Worm (Caenorhabditis elegans) whole organism, early embryonic: ENCODE data around the gene lev-9.
A peak's percentile ranks its signal among the peaks of the same experiment; 100 is the strongest.

ENCODE experiments used
- B0310.2 ChIP-seq: sonication (generic microtip); optimal IDR thresholded peaks from 2 replicates; lab custom pipeline; 2016; ENCODE audit warnings: mild to moderate bottlenecking, missing genetic modification characterization, missing compliant biosample characterization
- F13C5.2 ChIP-seq: sonication (generic microtip); optimal IDR thresholded peaks from 2 replicates; lab custom pipeline; 2017; ENCODE audit warnings: mild to moderate bottlenecking, missing genetic modification characterization, inconsistent platforms, missing compliant biosample characterization
- aly-1 ChIP-seq: sonication (generic microtip); optimal IDR thresholded peaks from 2 replicates; lab custom pipeline; 2016; ENCODE audit warnings: missing genetic modification characterization, missing compliant biosample characterization
- ama-1 ChIP-seq: fragments of 150-350 bp; optimal IDR thresholded peaks from 2 replicates; lab custom pipeline; 2014
- ceh-13 ChIP-seq: fragments of 200-800 bp; sonication (Bioruptor generic); optimal IDR thresholded peaks from 2 replicates; lab custom pipeline; 2018; ENCODE audit warnings: mild to moderate bottlenecking, missing genetic modification characterization, missing compliant biosample characterization
- ceh-36 ChIP-seq: sonication (generic microtip); optimal IDR thresholded peaks from 2 replicates; lab custom pipeline; 2016; ENCODE audit warnings: missing genetic modification characterization, inconsistent platforms, missing compliant biosample characterization
- ets-7 ChIP-seq: sonication (generic microtip); optimal IDR thresholded peaks from 2 replicates; lab custom pipeline; 2016; ENCODE audit warnings: missing genotype, missing genetic modification characterization, missing compliant biosample characterization
- flt-1 ChIP-seq: fragments of 200-800 bp; sonication (Bioruptor generic); IDR thresholded peaks from 2 replicates; pipeline ENCODE4 v1.3.6; 2022; ENCODE audit warnings: missing genetic modification characterization, missing compliant biosample characterization
- hmbx-1 ChIP-seq: sonication (generic microtip); optimal IDR thresholded peaks from 2 replicates; lab custom pipeline; 2016; ENCODE audit warnings: mild to moderate bottlenecking, missing genetic modification characterization, missing compliant biosample characterization
- hmg-4 ChIP-seq: fragments of 200-800 bp; sonication (Bioruptor generic); optimal IDR thresholded peaks from 2 replicates; lab custom pipeline; 2018; ENCODE audit warnings: mild to moderate bottlenecking, missing genetic modification characterization, missing compliant biosample characterization
- hnd-1 ChIP-seq: sonication (generic microtip); optimal IDR thresholded peaks from 2 replicates; lab custom pipeline; 2016; ENCODE audit warnings: missing genetic modification characterization, missing compliant biosample characterization
- pes-1 ChIP-seq: fragments of 200-800 bp; sonication (Bioruptor generic); IDR thresholded peaks from 2 replicates; pipeline ENCODE4 v1.3.6; 2022; ENCODE audit warnings: missing genetic modification reagents, missing genetic modification characterization, missing compliant biosample characterization
- scrt-1 ChIP-seq: fragments of 200-800 bp; sonication (Bioruptor generic); IDR thresholded peaks from 2 replicates; pipeline ENCODE4 v1.3.6; 2022; ENCODE audit warnings: missing genetic modification characterization, missing compliant biosample characterization
- sea-1 ChIP-seq: fragments of 200-800 bp; sonication (Bioruptor generic); conservative IDR thresholded peaks from 2 replicates; pipeline ENCODE4 v1.3.6; 2022; ENCODE audit warnings: missing genetic modification characterization, missing compliant biosample characterization
- tbx-11 ChIP-seq: fragments of 200-800 bp; sonication (Bioruptor generic); IDR thresholded peaks from 2 replicates; pipeline ENCODE4 v1.3.6; 2022; ENCODE audit warnings: missing genetic modification characterization, missing compliant biosample characterization
- tbx-37 ChIP-seq: fragments of 200-800 bp; sonication (Bioruptor generic); conservative IDR thresholded peaks from 2 replicates; pipeline ENCODE4 v1.3.6; 2022; ENCODE audit warnings: missing genetic modification reagents, missing genetic modification characterization, missing compliant biosample characterization
- tra-4 ChIP-seq: sonication (generic microtip); optimal IDR thresholded peaks from 2 replicates; lab custom pipeline; 2017; ENCODE audit warnings: missing genetic modification characterization, missing compliant biosample characterization

The lev-9 gene

ce11 chrX:6276701-6277100 is 14.8 kb downstream of the lev-9 start:
- no peak for TF ChIP-seq flt-1 (GFP tag; lab: Robert Waterston, UW)
- no peak for TF ChIP-seq sea-1 (GFP tag; lab: Robert Waterston, UW)
- no peak for TF ChIP-seq ama-1 (lab: Kevin White, UChicago)
- no peak for TF ChIP-seq ceh-13
- no peak for TF ChIP-seq ceh-36 (tag; lab: Kevin White, UChicago)
- no peak for TF ChIP-seq F13C5.2 (tag; lab: Kevin White, UChicago)
- no peak for TF ChIP-seq aly-1 (tag; lab: Kevin White, UChicago)
- TF ChIP-seq hnd-1 (tag; lab: Kevin White, UChicago): no peak
- TF ChIP-seq hmbx-1 (tag; lab: Kevin White, UChicago): no peak
- no peak for TF ChIP-seq tbx-37
- no peak for TF ChIP-seq B0310.2 (tag; lab: Kevin White, UChicago)
- no peak for TF ChIP-seq scrt-1
- TF ChIP-seq pes-1 (GFP tag; lab: Robert Waterston, UW): no peak
- no peak for TF ChIP-seq ets-7 (tag; lab: Kevin White, UChicago)
- TF ChIP-seq hmg-4 (GFP tag; lab: Kevin White, UChicago): no peak

ce11 chrX:6275343-6275742 is 16.2 kb downstream of the lev-9 start:
- TF ChIP-seq ama-1 (lab: Kevin White, UChicago) (no peak), pes-1 (GFP tag; lab: Robert Waterston, UW) (no peak), hnd-1 (tag; lab: Kevin White, UChicago) (no peak), hmbx-1 (tag; lab: Kevin White, UChicago) (no peak), F13C5.2 (tag; lab: Kevin White, UChicago) (no peak), ets-7 (tag; lab: Kevin White, UChicago) (no peak), ceh-13 (no peak), tbx-11 (GFP tag; lab: Robert Waterston, UW) (no peak), hmg-4 (GFP tag; lab: Kevin White, UChicago) (no peak), ceh-36 (tag; lab: Kevin White, UChicago) (no peak)

- TF ChIP-seq tra-4 (tag; lab: Kevin White, UChicago): no peak
- no peak for TF ChIP-seq hmg-4 (GFP tag; lab: Kevin White, UChicago)
- TF ChIP-seq scrt-1: no peak
- no peak for TF ChIP-seq ceh-13
- no peak for TF ChIP-seq pes-1 (GFP tag; lab: Robert Waterston, UW)
- TF ChIP-seq tbx-11 (GFP tag; lab: Robert Waterston, UW): no peak
- TF ChIP-seq hmbx-1 (tag; lab: Kevin White, UChicago): no peak
- no peak for TF ChIP-seq ama-1 (lab: Kevin White, UChicago)
- no peak for TF ChIP-seq ceh-36 (tag; lab: Kevin White, UChicago)
Measured at ce11 chrX:6274270-6274669, 17.3 kb downstream of the lev-9 start.

DNA sequence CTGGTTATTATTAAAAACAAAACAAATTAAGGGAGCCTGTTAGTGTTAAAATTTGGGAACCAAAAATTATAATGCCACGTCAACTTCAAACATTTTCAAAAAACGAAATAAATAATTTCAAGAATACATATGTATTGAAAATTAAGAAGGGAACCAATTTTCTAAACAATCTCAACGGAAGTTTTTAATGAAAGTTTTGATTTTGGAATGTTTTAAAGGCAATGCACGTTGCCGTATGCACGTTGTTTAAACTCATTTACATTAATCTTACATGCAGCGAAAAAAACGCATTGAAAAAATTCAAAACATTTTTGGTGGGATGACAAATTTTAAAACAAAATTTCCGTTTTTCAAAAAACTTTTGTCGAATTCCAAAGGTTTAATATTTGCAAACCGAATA is 17.8 kb downstream of the lev-9 start:
- TF ChIP-seq ceh-13 (no peak), aly-1 (tag; lab: Kevin White, UChicago) (no peak)

ce11 chrX:6271718-6272117 is 19.8 kb downstream of the lev-9 start, which contains the start of gene lro-1:
Gene lro-1 (plus strand): TSS chrX:6272089.
- no peak for TF ChIP-seq ceh-36 (tag; lab: Kevin White, UChicago)

- TF ChIP-seq sea-1 (GFP tag; lab: Robert Waterston, UW) (no peak), tra-4 (tag; lab: Kevin White, UChicago) (no peak)
Measured at ce11 chrX:6266739-6267138, 24.8 kb downstream of the lev-9 start, which contains the start of gene W05H9.2. Gene W05H9.2 (plus strand): TSS chrX:6267039.

DNA sequence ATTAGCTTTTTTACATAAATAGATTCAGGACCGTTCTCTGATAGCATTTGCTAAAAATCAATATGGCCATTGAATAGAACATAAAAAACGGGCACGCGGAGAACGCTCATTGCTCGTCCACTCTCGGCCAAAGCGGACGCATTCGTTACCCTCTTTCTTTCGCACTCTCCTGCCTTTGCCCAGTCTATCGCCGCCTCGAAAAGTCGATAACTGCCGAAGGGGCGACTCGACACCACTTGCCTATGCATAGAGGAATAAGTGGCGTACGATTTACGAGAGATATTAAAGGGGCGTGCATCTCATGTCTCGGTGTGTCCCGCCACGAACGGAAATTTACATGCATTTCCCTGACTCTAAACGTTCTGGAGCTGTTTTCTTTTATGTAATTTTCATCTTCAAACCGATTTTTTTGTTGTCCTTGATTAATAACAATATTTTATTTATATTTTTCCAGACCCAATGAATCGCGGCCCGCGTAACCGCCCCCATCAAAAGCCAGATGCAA is 28.3 kb downstream of the lev-9 start, which contains the start of gene W05H9.4:
Gene W05H9.4, plus strand, starts transcription at position 455 of the 505 bp plus-strand sequence.
- TF ChIP-seq hmg-4 (GFP tag; lab: Kevin White, UChicago) (peak; percentile 78), hmbx-1 (tag; lab: Kevin White, UChicago) (no peak)

ce11 chrX:6259081-6259480 is 32.5 kb downstream of the lev-9 start:
- TF ChIP-seq tra-4 (tag; lab: Kevin White, UChicago) (no peak), ama-1 (lab: Kevin White, UChicago) (no peak), tbx-11 (GFP tag; lab: Robert Waterston, UW) (no peak), F13C5.2 (tag; lab: Kevin White, UChicago) (no peak), ets-7 (tag; lab: Kevin White, UChicago) (no peak), tbx-37 (no peak), scrt-1 (no peak), hmbx-1 (tag; lab: Kevin White, UChicago) (no peak), ceh-13 (no peak), flt-1 (GFP tag; lab: Robert Waterston, UW) (no peak), pes-1 (GFP tag; lab: Robert Waterston, UW) (no peak), aly-1 (tag; lab: Kevin White, UChicago) (no peak), hmg-4 (GFP tag; lab: Kevin White, UChicago) (no peak), sea-1 (GFP tag; lab: Robert Waterston, UW) (no peak)

DNA sequence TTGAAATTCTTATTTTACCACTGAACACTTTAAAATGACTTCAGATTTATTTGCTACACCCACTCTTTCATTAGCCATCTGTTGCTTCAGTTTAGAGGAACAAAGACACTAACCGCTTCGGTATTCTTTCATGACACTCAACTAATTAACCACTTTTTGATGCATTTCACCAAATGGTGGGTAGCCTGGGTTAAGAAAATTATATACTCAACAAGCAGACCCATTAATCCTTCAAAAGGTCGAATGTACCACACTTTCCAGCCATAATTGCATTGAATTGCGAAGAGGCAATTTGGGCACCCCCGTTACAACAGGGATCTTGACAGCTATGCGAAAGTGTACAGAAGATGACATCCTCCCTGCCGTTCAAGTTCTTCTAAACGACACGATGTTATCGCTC is 33.1 kb downstream of the lev-9 start:
- TF ChIP-seq hmbx-1 (tag; lab: Kevin White, UChicago) (no peak), hmg-4 (GFP tag; lab: Kevin White, UChicago) (peak; percentile 17)
